Worm (Caenorhabditis elegans): Measurements from ENCODE around the gene C08F8.6.
A peak's percentile ranks its signal among the peaks of the same experiment; 100 is the strongest.
"Not testable (repeated sequence)": the region's sequence is repeated elsewhere in the genome, so short reads cannot be mapped to it uniquely, and the experiment has no call there.

The C08F8.6 gene

DNA sequence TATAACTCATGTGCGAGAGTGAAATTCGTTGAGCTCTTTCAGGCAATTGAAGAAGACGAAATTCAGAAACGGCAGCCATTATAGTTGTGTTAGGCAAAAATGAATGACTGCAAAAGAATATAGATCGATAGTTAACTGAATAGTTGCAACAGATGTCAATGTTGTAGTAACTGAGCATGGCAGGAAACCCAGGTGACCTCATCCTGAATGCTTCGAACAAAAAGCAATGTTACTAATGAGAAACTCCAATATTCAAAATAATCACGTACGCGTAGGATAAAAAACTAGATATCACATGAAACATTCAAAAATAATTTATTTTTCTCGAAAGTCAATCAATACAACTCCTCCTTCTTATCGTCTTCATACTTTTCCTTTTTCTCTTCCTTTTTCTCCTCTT is 2.3 kb downstream of the C08F8.6 start, which contains the start of gene fbxb-9:
Gene fbxb-9, minus strand, starts transcription at position 101 of the 400 bp plus-strand sequence.
- TF ChIP-seq unc-62 (GFP tag; optimal IDR thresholded peaks at IDR 0.05) = no peak

- no peak for TF ChIP-seq unc-62 (GFP tag; optimal IDR thresholded peaks at IDR 0.05)
Observed at ce11 chrIV:11160707-11161106, 4.0 kb downstream of the C08F8.6 start, which contains the start of gene C08F8.15. C08F8.15 (minus strand) TSS chrIV:11160807.

DNA sequence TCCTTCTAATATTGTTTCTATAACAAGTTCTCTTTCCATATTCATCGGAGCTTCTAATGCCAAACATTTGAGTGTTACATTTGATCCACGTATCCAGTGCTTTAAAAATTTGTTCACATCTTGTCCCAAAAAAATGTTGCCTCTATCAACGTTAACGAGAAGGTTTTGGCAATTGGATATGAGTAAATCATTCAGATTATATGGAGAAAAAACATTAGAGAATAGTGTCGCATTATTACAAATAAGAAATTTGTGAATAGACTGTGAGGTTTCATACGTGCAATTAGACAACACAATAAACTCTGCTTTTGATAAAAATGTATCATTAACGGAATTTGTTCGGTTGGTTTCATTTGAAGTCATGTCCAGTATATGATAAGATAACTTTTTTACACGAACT is 4.8 kb downstream of the C08F8.6 start, which contains the start of gene mboa-4:
Gene mboa-4, minus strand, starts transcription at position 101 of the 400 bp plus-strand sequence.
- no peak for TF ChIP-seq unc-62 (GFP tag; optimal IDR thresholded peaks at IDR 0.05)

ce11 chrIV:11156526-11156925 is 8.2 kb downstream of the C08F8.6 start:
- TF ChIP-seq unc-62 (GFP tag; optimal IDR thresholded peaks at IDR 0.05) = no peak

DNA sequence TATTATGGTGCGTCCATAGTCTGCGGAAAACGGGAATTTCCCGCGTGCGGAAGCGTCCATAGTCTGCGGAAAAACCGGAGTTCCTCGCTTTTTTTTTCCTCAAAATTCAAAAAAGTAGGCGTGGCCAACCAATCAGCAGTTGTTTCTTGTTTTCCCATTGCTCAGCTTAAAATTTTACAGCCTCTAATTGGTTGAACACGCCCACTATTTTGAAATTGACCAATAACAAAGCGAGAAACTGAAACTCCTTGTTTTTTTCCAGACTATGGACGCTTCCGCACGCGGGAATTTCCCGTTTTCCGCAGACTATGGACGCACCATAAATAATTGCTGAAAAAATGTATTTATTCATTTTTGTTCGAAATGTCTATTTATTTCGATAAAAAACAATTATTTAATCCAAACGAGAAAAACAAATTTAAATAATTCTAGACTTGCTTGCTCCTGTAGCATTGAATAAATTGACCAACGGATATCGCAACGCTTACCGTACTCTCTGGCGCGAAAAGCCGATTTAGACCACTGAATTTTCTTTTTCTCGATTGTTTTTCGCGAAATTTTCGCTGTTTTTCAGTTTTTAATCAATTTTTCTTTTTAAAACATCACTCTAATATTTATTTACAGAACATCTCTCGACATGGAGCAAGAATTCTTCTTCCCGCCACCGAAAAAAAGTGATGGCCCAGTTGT is 10.2 kb downstream of the C08F8.6 start, which contains the start of gene C08F8.3:
Gene C08F8.3, plus strand, starts transcription at position 620 of the 690 bp plus-strand sequence.
- TF ChIP-seq unc-62 (GFP tag; optimal IDR thresholded peaks at IDR 0.05) = not testable (repeated sequence)

DNA sequence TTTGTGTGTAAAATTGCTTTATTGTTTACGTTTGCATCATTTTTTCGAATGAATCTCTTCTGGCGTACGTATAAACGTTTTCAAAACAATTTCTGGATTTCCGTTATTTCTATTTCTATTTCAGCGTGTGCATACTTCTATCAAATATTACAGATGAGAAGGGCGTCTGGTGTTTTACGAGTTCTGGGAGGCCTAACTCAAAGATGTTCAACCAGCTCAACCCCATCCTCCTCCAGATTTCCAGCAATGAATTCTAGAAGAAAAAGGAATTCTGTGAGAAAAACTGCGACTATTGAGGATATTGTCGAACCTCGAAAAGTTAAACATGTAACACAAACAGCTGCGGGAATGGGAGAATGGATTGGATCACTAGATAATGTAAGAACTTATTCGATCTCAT is 13.9 kb downstream of the C08F8.6 start, which contains the start of gene C08F8.2:
Gene C08F8.2, plus strand, starts transcription at position 154 of the 400 bp plus-strand sequence.
- no peak for TF ChIP-seq unc-62 (GFP tag; optimal IDR thresholded peaks at IDR 0.05)

DNA sequence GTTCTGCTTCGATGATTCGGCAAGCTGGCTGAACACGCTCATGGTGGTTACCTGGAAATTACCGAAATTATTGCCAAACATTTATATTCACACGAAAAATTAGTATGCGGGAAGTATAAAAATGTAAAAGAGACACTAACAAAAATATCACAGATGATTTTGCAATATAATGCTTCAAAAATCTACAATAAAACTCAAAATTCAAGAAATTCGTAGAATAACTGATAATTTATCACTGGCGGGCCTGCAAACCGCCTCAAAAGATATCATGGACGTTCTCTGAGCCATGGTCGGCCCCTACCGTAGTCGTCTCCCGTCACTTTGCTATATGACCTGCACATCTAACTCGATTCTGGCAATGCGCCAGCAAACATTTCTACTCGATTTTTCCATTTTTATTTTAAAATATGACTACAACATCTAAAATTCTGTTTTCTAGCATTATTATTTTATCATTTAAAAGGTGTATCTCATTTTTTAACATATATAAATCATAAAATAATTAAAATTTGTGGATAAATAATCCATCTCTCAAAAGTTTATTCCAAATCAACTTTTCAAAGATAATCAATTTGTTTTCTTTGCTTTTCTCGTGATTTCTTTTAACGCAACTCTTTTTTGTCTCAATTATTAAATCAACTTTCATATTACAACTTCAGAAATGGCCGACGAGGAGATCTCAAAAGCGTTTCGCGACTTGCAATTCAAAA is 15.1 kb downstream of the C08F8.6 start, which contains the start of the genes F01G4.6 and pfd-1:
Gene F01G4.6, minus strand, starts transcription at position 51 of the 710 bp plus-strand sequence.
Gene pfd-1, plus strand, starts transcription at position 660 of the 710 bp plus-strand sequence.
- peak; percentile 13 for TF ChIP-seq unc-62 (GFP tag; optimal IDR thresholded peaks at IDR 0.05)

- TF ChIP-seq unc-62 (GFP tag; optimal IDR thresholded peaks at IDR 0.05) = no peak
Observed at ce11 chrIV:11148788-11149366, 15.9 kb downstream of the C08F8.6 start.

ce11 chrIV:11146962-11147470 is 17.7 kb downstream of the C08F8.6 start, which contains the start of gene pigq-1:
pigq-1 (minus strand) TSS chrIV:11147247.
- no peak for TF ChIP-seq unc-62 (GFP tag; optimal IDR thresholded peaks at IDR 0.05)

DNA sequence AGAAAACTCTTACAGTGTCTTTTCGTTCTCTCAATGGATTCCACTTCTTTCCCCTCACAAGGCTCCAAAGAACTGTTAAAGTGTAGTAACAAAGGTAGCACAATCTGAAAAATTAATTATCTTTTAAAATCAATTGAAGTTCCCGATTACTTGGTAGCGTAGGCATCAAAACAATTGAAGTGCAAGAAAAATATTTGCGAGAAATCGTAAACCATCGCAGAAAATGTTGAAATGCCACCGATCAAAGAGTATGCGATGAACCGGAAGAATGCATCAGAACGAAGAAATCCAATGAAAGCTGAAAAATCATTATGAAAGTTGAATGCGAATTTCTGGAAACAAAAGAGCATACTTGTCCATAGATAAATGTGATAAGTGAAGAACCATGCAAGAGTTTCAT is 18.2 kb downstream of the C08F8.6 start:
- no peak for TF ChIP-seq unc-62 (GFP tag; optimal IDR thresholded peaks at IDR 0.05)

DNA sequence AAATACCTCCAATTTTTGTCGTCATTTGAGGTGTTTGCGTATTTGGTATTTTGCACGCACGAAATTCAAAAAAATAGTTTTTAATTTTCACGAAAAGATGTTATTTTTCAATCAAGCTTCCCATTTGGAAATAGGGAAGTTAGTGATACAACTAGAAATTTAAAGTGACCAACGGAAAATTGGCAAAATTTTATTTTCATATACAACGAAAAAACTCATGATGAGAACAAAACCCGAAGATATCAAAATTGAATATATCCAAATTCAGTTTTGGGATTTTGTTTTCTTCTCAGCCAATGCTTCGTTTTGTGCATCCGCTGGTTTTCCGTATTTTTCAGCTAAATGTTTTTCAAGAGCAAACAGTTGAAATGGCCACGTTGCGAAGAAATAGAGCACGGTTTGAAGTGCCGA is 18.8 kb downstream of the C08F8.6 start:
- TF ChIP-seq unc-62 (GFP tag; optimal IDR thresholded peaks at IDR 0.05) = no peak

DNA sequence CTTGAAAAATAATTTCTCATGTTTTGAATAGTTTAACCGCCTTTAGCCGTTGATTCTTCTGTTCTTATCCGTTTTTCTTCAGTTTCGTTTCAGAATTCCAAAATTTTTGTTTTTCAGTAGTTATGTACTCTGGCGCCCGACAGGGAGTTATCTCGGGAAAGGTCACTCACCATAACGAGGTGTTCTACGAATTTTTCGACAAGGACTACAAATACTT is 21.6 kb downstream of the C08F8.6 start, which contains the start of gene F01G4.4:
Gene F01G4.4, plus strand, starts transcription at position 118 of the 217 bp plus-strand sequence.
- no peak for TF ChIP-seq unc-62 (GFP tag; optimal IDR thresholded peaks at IDR 0.05)

ce11 chrIV:11142314-11143227 is 22.2 kb downstream of the C08F8.6 start, which contains the start of gene skih-2:
skih-2 (minus strand) TSS chrIV:11142364.
- TF ChIP-seq unc-62 (GFP tag; optimal IDR thresholded peaks at IDR 0.05) = no peak

- TF ChIP-seq unc-62 (GFP tag; optimal IDR thresholded peaks at IDR 0.05) = no peak
Observed at ce11 chrIV:11131268-11131667, 33.5 kb downstream of the C08F8.6 start, which contains the start of gene ard-1. ard-1 (plus strand) TSS chrIV:11131279.

DNA sequence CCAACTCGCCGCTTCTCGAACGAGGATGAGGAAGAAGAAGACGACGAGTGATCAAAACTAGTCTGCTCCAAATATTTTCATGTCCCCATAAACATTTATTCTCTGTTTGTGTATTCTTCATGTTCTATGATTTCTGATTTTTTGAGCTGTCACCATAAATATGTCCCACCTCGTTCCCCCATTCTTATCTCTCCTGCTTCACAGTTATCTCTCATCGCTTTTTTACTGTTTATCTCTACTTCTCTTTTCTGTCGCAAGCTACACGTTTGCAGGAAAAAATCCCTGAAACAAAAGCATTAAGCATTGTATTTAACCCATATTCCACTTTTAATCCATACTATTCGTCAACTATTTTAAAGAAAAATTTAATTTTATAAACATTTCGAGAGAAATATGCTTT is 34.0 kb downstream of the C08F8.6 start:
- TF ChIP-seq unc-62 (GFP tag; optimal IDR thresholded peaks at IDR 0.05) = no peak

Data from whole organism, dauer.